Worm (Caenorhabditis elegans) whole organism, L2 larva: Measurements from ENCODE around the gene Y43F8C.9.
A peak's percentile ranks its signal among the peaks of the same experiment; 100 is the strongest.

Experiments used
- C34F6.9 ChIP-seq: fragments of 150-350 bp; optimal IDR thresholded peaks from 2 replicates; lab custom pipeline; 2014; ENCODE audit warnings: missing biosample characterization, missing genetic modification characterization
- F13H6.1 ChIP-seq: sonication (generic microtip); optimal IDR thresholded peaks from 2 replicates; lab custom pipeline; 2016; ENCODE audit warnings: missing genetic modification characterization, missing compliant biosample characterization
- Y55F3AM.14 ChIP-seq: fragments of 200-800 bp; sonication (Bioruptor generic); optimal IDR thresholded peaks from 2 replicates; lab custom pipeline; 2018; ENCODE audit warnings: mild to moderate bottlenecking, missing genetic modification characterization, missing compliant biosample characterization
- ZK546.5 ChIP-seq: sonication (generic microtip); optimal IDR thresholded peaks from 2 replicates; lab custom pipeline; 2017; ENCODE audit warnings: missing biosample characterization, missing genetic modification characterization
- aly-2 ChIP-seq: fragments of 150-350 bp; optimal IDR thresholded peaks from 2 replicates; lab custom pipeline; 2014; ENCODE audit warnings: missing biosample characterization, missing genetic modification characterization
- ama-1 ChIP-seq: fragments of 150-350 bp; optimal IDR thresholded peaks from 2 replicates; lab custom pipeline; 2018; ENCODE audit warnings: inconsistent platforms
- ceh-16 ChIP-seq: fragments of 150-350 bp; optimal IDR thresholded peaks from 2 replicates; lab custom pipeline; 2014; ENCODE audit warnings: missing biosample characterization, missing genetic modification characterization
- ceh-82 ChIP-seq: fragments of 150-350 bp; optimal IDR thresholded peaks from 2 replicates; lab custom pipeline; 2014; ENCODE audit warnings: missing biosample characterization, missing genetic modification characterization
- crh-2 ChIP-seq: sonication (generic microtip); optimal IDR thresholded peaks from 2 replicates; lab custom pipeline; 2017; ENCODE audit warnings: missing biosample characterization, missing genetic modification characterization
- dmd-4 ChIP-seq: sonication (generic microtip); optimal IDR thresholded peaks from 2 replicates; lab custom pipeline; 2017; ENCODE audit warnings: missing biosample characterization, missing genetic modification characterization
- egl-27 ChIP-seq: sonication (generic microtip); optimal IDR thresholded peaks from 3 replicates; lab custom pipeline; 2017; ENCODE audit warnings: missing biosample characterization, missing genetic modification reagents, missing genetic modification characterization
- elt-3 ChIP-seq: sonication (generic microtip); optimal IDR thresholded peaks from 2 replicates; lab custom pipeline; 2017; ENCODE audit warnings: missing biosample characterization, missing genetic modification characterization
- fos-1 ChIP-seq: fragments of 150-350 bp; optimal IDR thresholded peaks from 2 replicates; lab custom pipeline; 2014; ENCODE audit warnings: missing biosample characterization, missing genetic modification characterization
- gmeb-1 ChIP-seq: fragments of 150-350 bp; optimal IDR thresholded peaks from 2 replicates; lab custom pipeline; 2014; ENCODE audit warnings: missing biosample characterization, missing genetic modification characterization
- lin-11 ChIP-seq: fragments of 150-350 bp; sonication (generic microtip); optimal IDR thresholded peaks from 2 replicates; lab custom pipeline; 2014; ENCODE audit warnings: missing biosample characterization, missing genetic modification characterization, inconsistent platforms, mixed read lengths
- lin-13 ChIP-seq: fragments of 150-350 bp; optimal IDR thresholded peaks from 2 replicates; lab custom pipeline; 2014; ENCODE audit warnings: missing biosample characterization, missing genetic modification reagents, missing genetic modification characterization
- lin-39 ChIP-seq: fragments of 150-350 bp; optimal IDR thresholded peaks from 2 replicates; lab custom pipeline; 2014; ENCODE audit warnings: missing biosample characterization, missing genetic modification reagents, missing genetic modification characterization
- lsy-2 ChIP-seq, 2 experiments: fragments of 150-350 bp in 1 of 2; sonication (generic microtip) in 1 of 2; optimal IDR thresholded peaks; 2 replicates each; lab custom pipeline; 2014 to 2017; ENCODE audit warnings: missing biosample characterization in 2 of 2, missing genetic modification characterization in 2 of 2
- mab-5 ChIP-seq: fragments of 150-350 bp; optimal IDR thresholded peaks from 2 replicates; lab custom pipeline; 2014; ENCODE audit warnings: missing biosample characterization, missing genetic modification characterization
- mbf-1 ChIP-seq: sonication (generic microtip); optimal IDR thresholded peaks from 2 replicates; lab custom pipeline; 2017; ENCODE audit warnings: missing biosample characterization, missing genetic modification characterization
- nhr-10 ChIP-seq: sonication (generic microtip); optimal IDR thresholded peaks from 2 replicates; lab custom pipeline; 2017; ENCODE audit warnings: missing biosample characterization, missing genetic modification characterization
- nhr-11 ChIP-seq: fragments of 150-350 bp; optimal IDR thresholded peaks from 2 replicates; lab custom pipeline; 2014; ENCODE audit warnings: missing biosample characterization, missing genetic modification characterization
- nhr-12 ChIP-seq: fragments of 150-350 bp; optimal IDR thresholded peaks from 2 replicates; lab custom pipeline; 2014; ENCODE audit warnings: missing biosample characterization, missing genetic modification characterization
- nhr-129 ChIP-seq: fragments of 150-350 bp; optimal IDR thresholded peaks from 2 replicates; lab custom pipeline; 2014; ENCODE audit warnings: missing biosample characterization, missing genetic modification characterization
- nhr-21 ChIP-seq: fragments of 150-350 bp; optimal IDR thresholded peaks from 2 replicates; lab custom pipeline; 2014; ENCODE audit warnings: missing biosample characterization, missing genetic modification characterization
- nhr-23 ChIP-seq: fragments of 150-350 bp; optimal IDR thresholded peaks from 2 replicates; lab custom pipeline; 2014; ENCODE audit warnings: missing biosample characterization, missing genetic modification reagents, missing genetic modification characterization
- nhr-237 ChIP-seq: fragments of 150-350 bp; optimal IDR thresholded peaks from 2 replicates; lab custom pipeline; 2014; ENCODE audit warnings: missing biosample characterization, missing genetic modification characterization
- nhr-6 ChIP-seq: fragments of 150-350 bp; optimal IDR thresholded peaks from 2 replicates; lab custom pipeline; 2014; ENCODE audit warnings: missing biosample characterization, missing genetic modification characterization
- nhr-77 ChIP-seq: fragments of 150-350 bp; optimal IDR thresholded peaks from 2 replicates; lab custom pipeline; 2014; ENCODE audit warnings: missing biosample characterization, missing genetic modification characterization
- peb-1 ChIP-seq: fragments of 150-350 bp; optimal IDR thresholded peaks from 2 replicates; lab custom pipeline; 2014; ENCODE audit warnings: missing biosample characterization, missing genetic modification characterization
- sem-4 ChIP-seq: fragments of 150-350 bp; optimal IDR thresholded peaks from 2 replicates; lab custom pipeline; 2014; ENCODE audit warnings: missing biosample characterization, missing genetic modification reagents, missing genetic modification characterization
- sma-3 ChIP-seq: sonication (generic microtip); optimal IDR thresholded peaks from 2 replicates; lab custom pipeline; 2016; ENCODE audit warnings: missing genetic modification reagents, missing genetic modification characterization, missing compliant biosample characterization
- snpc-4 ChIP-seq: fragments of 150-350 bp; optimal IDR thresholded peaks from 2 replicates; lab custom pipeline; 2014; ENCODE audit warnings: missing biosample characterization, missing genetic modification characterization
- unc-55 ChIP-seq: fragments of 150-350 bp; sonication (generic microtip); optimal IDR thresholded peaks from 3 replicates; lab custom pipeline; 2014; ENCODE audit warnings: missing biosample characterization, missing genetic modification reagents, missing genetic modification characterization
- unc-62 ChIP-seq: fragments of 150-350 bp; optimal IDR thresholded peaks from 2 replicates; lab custom pipeline; 2014; ENCODE audit warnings: missing biosample characterization, missing genetic modification reagents, missing genetic modification characterization
- zag-1 ChIP-seq: fragments of 150-350 bp; optimal IDR thresholded peaks from 2 replicates; lab custom pipeline; 2014; ENCODE audit warnings: missing biosample characterization, missing genetic modification characterization
- ztf-4 ChIP-seq: fragments of 150-350 bp; optimal IDR thresholded peaks from 2 replicates; lab custom pipeline; 2014; ENCODE audit warnings: missing biosample characterization, missing genetic modification characterization

The Y43F8C.9 gene

ce11 chrV:19643015-19643414 lies 2.9 kb upstream of the Y43F8C.9 start (continued):
- TF ChIP-seq unc-62 (GFP tag; lab: Kevin White, UChicago) (no peak), dmd-4 (tag; lab: Kevin White, UChicago) (no peak), crh-2 (tag; lab: Kevin White, UChicago) (peak; percentile 77), sma-3 (GFP tag; lab: Kevin White, UChicago) (peak; percentile 84), mbf-1 (tag; lab: Kevin White, UChicago) (no peak), egl-27 (tag; lab: Kevin White, UChicago) (peak; percentile 57), ZK546.5 (tag; lab: Kevin White, UChicago) (no peak), unc-55 (GFP tag; lab: Kevin White, UChicago) (peak; percentile 82), elt-3 (tag; lab: Kevin White, UChicago) (no peak), nhr-10 (tag; lab: Kevin White, UChicago) (peak; percentile 37)
- TF ChIP-seq, all 48 proteins: peak for 25

ce11 chrV:19643903-19644302 lies 2.0 kb upstream of the Y43F8C.9 start, which contains the start of the genes Y43F8C.7 and mrps-28:
TSS of gene Y43F8C.7 (minus strand) at chrV:19644030.
TSS of gene mrps-28 (plus strand) at chrV:19644239.
- TF ChIP-seq ceh-82 (no peak), crh-2 (tag; lab: Kevin White, UChicago) (peak; percentile 34), snpc-4 (tag; lab: Kevin White, UChicago) (no peak), mab-5 (no peak), sem-4 (tag; lab: Kevin White, UChicago) (no peak), ama-1 (lab: Kevin White, UChicago) (no peak), zag-1 (peak; percentile 18), peb-1 (tag; lab: Kevin White, UChicago) (no peak), nhr-23 (tag; lab: Kevin White, UChicago) (no peak), nhr-77 (tag; lab: Kevin White, UChicago) (no peak), unc-55 (GFP tag; lab: Kevin White, UChicago) (peak; percentile 62), egl-27 (tag; lab: Kevin White, UChicago) (no peak), fos-1 (tag; lab: Kevin White, UChicago) (no peak), lin-11 (tag; lab: Kevin White, UChicago) (peak; percentile 8), nhr-11 (tag; lab: Kevin White, UChicago) (no peak), nhr-21 (no peak), ZK546.5 (tag; lab: Kevin White, UChicago) (no peak), nhr-129 (tag; lab: Kevin White, UChicago) (peak; percentile 45), mbf-1 (tag; lab: Kevin White, UChicago) (no peak), lin-39 (tag; lab: Kevin White, UChicago) (no peak), dmd-4 (tag; lab: Kevin White, UChicago) (no peak), lsy-2 (tag; optimal IDR thresholded peaks at IDR 0.05; lab: Kevin White, UChicago) (peak; percentile 94 to 98), ceh-16 (no peak), nhr-6 (tag; lab: Kevin White, UChicago) (no peak), ztf-4 (tag; lab: Kevin White, UChicago) (no peak), lin-13 (GFP tag; lab: Kevin White, UChicago) (peak; percentile 50), nhr-10 (tag; lab: Kevin White, UChicago) (no peak), gmeb-1 (peak; percentile 5), C34F6.9 (tag; lab: Kevin White, UChicago) (peak; percentile 71)
- TF ChIP-seq, all 48 proteins: peak for 9

ce11 chrV:19655151-19655550 lies 9.2 kb downstream of the Y43F8C.9 start, which contains the start of gene dmd-3:
TSS of gene dmd-3 (minus strand) at chrV:19655251.
- TF ChIP-seq ztf-4 (tag; lab: Kevin White, UChicago) (no peak), mab-5 (no peak), nhr-21 (no peak), aly-2 (tag; lab: Kevin White, UChicago) (no peak), lin-11 (tag; lab: Kevin White, UChicago) (no peak), nhr-12 (tag; lab: Kevin White, UChicago) (no peak), unc-62 (GFP tag; lab: Kevin White, UChicago) (no peak), ceh-16 (no peak)

ce11 chrV:19664574-19664973 lies 18.7 kb downstream of the Y43F8C.9 start:
- TF ChIP-seq egl-27 (tag; lab: Kevin White, UChicago) (no peak), crh-2 (tag; lab: Kevin White, UChicago) (no peak), Y55F3AM.14 (GFP tag; lab: Kevin White, UChicago) (no peak), snpc-4 (tag; lab: Kevin White, UChicago) (no peak), zag-1 (no peak), nhr-21 (no peak), nhr-23 (tag; lab: Kevin White, UChicago) (no peak), peb-1 (tag; lab: Kevin White, UChicago) (no peak), nhr-237 (tag; lab: Kevin White, UChicago) (no peak), ceh-82 (no peak), F13H6.1 (no peak)
